Fruit fly (Drosophila melanogaster) whole organism, prepupa: ENCODE results near the gene aurA.
A peak's percentile ranks its signal among the peaks of the same experiment; 100 is the strongest.

Experiments used
- Blimp-1 ChIP-seq: fragments of 200-800 bp; sonication (Bioruptor generic); optimal IDR thresholded peaks from 3 replicates; lab custom pipeline; 2017; ENCODE audit warnings: missing biosample characterization, missing genetic modification characterization, mild to moderate bottlenecking, moderate library complexity, missing genetic modification reagents
- CG10669 ChIP-seq: fragments of 200-800 bp; sonication (Bioruptor generic); optimal IDR thresholded peaks from 3 replicates; lab custom pipeline; 2018; ENCODE audit warnings: missing biosample characterization, mild to moderate bottlenecking, missing genetic modification characterization, moderate library complexity
- CG11294 ChIP-seq: fragments of 200-800 bp; sonication (Bioruptor generic); IDR thresholded peaks from 2 replicates; pipeline ENCODE4 v1.3.6; 2022; ENCODE audit warnings: missing biosample characterization, missing genetic modification characterization
- CG11762 ChIP-seq: fragments of 200-800 bp; sonication (Bioruptor generic); optimal IDR thresholded peaks from 3 replicates; lab custom pipeline; 2016; ENCODE audit warnings: missing biosample characterization, missing genetic modification characterization; ENCODE audit not compliant: insufficient read depth
- CG11902 ChIP-seq: fragments of 200-800 bp; sonication (Bioruptor generic); optimal IDR thresholded peaks from 3 replicates; lab custom pipeline; 2016; ENCODE audit warnings: missing biosample characterization, missing genetic modification characterization
- CG1621 ChIP-seq: fragments of 200-800 bp; sonication (Bioruptor generic); optimal IDR thresholded peaks from 3 replicates; lab custom pipeline; 2018; ENCODE audit warnings: missing biosample characterization, mild to moderate bottlenecking, missing genetic modification characterization
- CG16779 ChIP-seq: fragments of 200-800 bp; sonication (Bioruptor generic); optimal IDR thresholded peaks from 3 replicates; lab custom pipeline; 2017; ENCODE audit warnings: missing biosample characterization, mild to moderate bottlenecking, missing genetic modification characterization
- CG3032 ChIP-seq: fragments of 200-800 bp; optimal IDR thresholded peaks from 2 replicates; lab custom pipeline; 2019; ENCODE audit warnings: missing biosample characterization, mild to moderate bottlenecking, missing genetic modification characterization, moderate library complexity
- CG31627 ChIP-seq: fragments of 200-800 bp; sonication (Bioruptor generic); optimal IDR thresholded peaks from 3 replicates; lab custom pipeline; 2016; ENCODE audit warnings: missing biosample characterization, missing genetic modification characterization
- CG34406 ChIP-seq: fragments of 200-800 bp; sonication (Bioruptor generic); optimal IDR thresholded peaks from 3 replicates; lab custom pipeline; 2016; ENCODE audit warnings: missing biosample characterization, missing genetic modification characterization
- CG3919 ChIP-seq: fragments of 200-800 bp; sonication (Bioruptor generic); optimal IDR thresholded peaks from 3 replicates; lab custom pipeline; 2016; ENCODE audit warnings: missing biosample characterization, missing genetic modification characterization
- CG4318 ChIP-seq: fragments of 200-800 bp; sonication (Bioruptor generic); optimal IDR thresholded peaks from 3 replicates; lab custom pipeline; 2017; ENCODE audit warnings: missing biosample characterization, mild to moderate bottlenecking, missing genetic modification characterization
- CG6276 ChIP-seq: fragments of 200-800 bp; sonication (Bioruptor generic); optimal IDR thresholded peaks from 2 replicates; lab custom pipeline; 2017; ENCODE audit warnings: missing biosample characterization, mild to moderate bottlenecking, missing genetic modification characterization
- CG6792 ChIP-seq: fragments of 200-800 bp; sonication (Bioruptor generic); optimal IDR thresholded peaks from 3 replicates; lab custom pipeline; 2016; ENCODE audit warnings: missing biosample characterization, missing genetic modification characterization
- CG6808 ChIP-seq: fragments of 200-800 bp; sonication (Bioruptor generic); optimal IDR thresholded peaks from 3 replicates; lab custom pipeline; 2017; ENCODE audit warnings: missing biosample characterization, missing genetic modification characterization, mild to moderate bottlenecking, moderate library complexity, missing genetic modification reagents
- CG8119 ChIP-seq: fragments of 200-800 bp; sonication (Bioruptor generic); IDR thresholded peaks from 3 replicates; pipeline ENCODE4 v1.3.6; 2022; ENCODE audit warnings: missing biosample characterization, missing genetic modification characterization
- CG8319 ChIP-seq: fragments of 200-800 bp; sonication (Bioruptor generic); optimal IDR thresholded peaks from 3 replicates; lab custom pipeline; 2016; ENCODE audit warnings: missing biosample characterization, missing genetic modification characterization
- CG8632 ChIP-seq: fragments of 200-800 bp; sonication (Bioruptor generic); optimal IDR thresholded peaks from 3 replicates; lab custom pipeline; 2016; ENCODE audit warnings: missing biosample characterization, missing genetic modification characterization
- Eip75B ChIP-seq: fragments of 200-800 bp; sonication (Bioruptor generic); optimal IDR thresholded peaks from 3 replicates; lab custom pipeline; 2016; ENCODE audit warnings: missing biosample characterization, missing genetic modification characterization
- Eip78C ChIP-seq: fragments of 200-800 bp; sonication (Bioruptor generic); peaks from one replicate; lab custom pipeline; 2016; ENCODE audit warnings: missing biosample characterization, missing genetic modification characterization
- Eip93F ChIP-seq: fragments of 200-800 bp; sonication (Bioruptor generic); optimal IDR thresholded peaks from 2 replicates; lab custom pipeline; 2016; ENCODE audit warnings: missing biosample characterization, mild to moderate bottlenecking, missing genetic modification characterization
- Ets21C ChIP-seq: fragments of 200-800 bp; sonication (Bioruptor generic); optimal IDR thresholded peaks from 3 replicates; lab custom pipeline; 2016; ENCODE audit warnings: missing biosample characterization, missing genetic modification characterization
- Gug ChIP-seq: fragments of 200-800 bp; sonication (Bioruptor generic); IDR thresholded peaks from 2 replicates; pipeline ENCODE4 v1.3.6; 2022; ENCODE audit warnings: missing biosample characterization, missing genetic modification characterization
- Hr38 ChIP-seq: sonication (Bioruptor generic); optimal IDR thresholded peaks from 2 replicates; lab custom pipeline; 2016; ENCODE audit warnings: missing biosample characterization, missing genetic modification characterization
- Hr4 ChIP-seq: fragments of 200-800 bp; sonication (Bioruptor generic); optimal IDR thresholded peaks from 3 replicates; lab custom pipeline; 2016; ENCODE audit warnings: missing biosample characterization, missing genetic modification characterization
- Met ChIP-seq: fragments of 200-800 bp; sonication (Bioruptor generic); optimal IDR thresholded peaks from 3 replicates; lab custom pipeline; 2016; ENCODE audit warnings: missing biosample characterization, missing genetic modification characterization
- OdsH ChIP-seq: fragments of 200-800 bp; sonication (Bioruptor generic); optimal IDR thresholded peaks from 3 replicates; lab custom pipeline; 2016; ENCODE audit warnings: missing biosample characterization, missing genetic modification characterization
- Smox ChIP-seq: fragments of 200-800 bp; sonication (Bioruptor generic); optimal IDR thresholded peaks from 3 replicates; lab custom pipeline; 2016; ENCODE audit warnings: missing biosample characterization, missing genetic modification characterization
- Sox102F ChIP-seq: fragments of 200-800 bp; sonication (Bioruptor generic); optimal IDR thresholded peaks from 2 replicates; lab custom pipeline; 2016; ENCODE audit warnings: missing biosample characterization, mild to moderate bottlenecking, missing genetic modification characterization
- Sox15 ChIP-seq: fragments of 200-800 bp; sonication (Bioruptor generic); optimal IDR thresholded peaks from 3 replicates; lab custom pipeline; 2016; ENCODE audit warnings: missing biosample characterization, missing genetic modification characterization
- achi ChIP-seq: fragments of 200-800 bp; sonication (Bioruptor generic); optimal IDR thresholded peaks from 3 replicates; lab custom pipeline; 2016; ENCODE audit warnings: missing biosample characterization, missing genetic modification characterization
- acj6 ChIP-seq: fragments of 200-800 bp; sonication (Bioruptor generic); optimal IDR thresholded peaks from 3 replicates; lab custom pipeline; 2016; ENCODE audit warnings: missing biosample characterization, missing genetic modification characterization
- dac ChIP-seq: fragments of 200-800 bp; sonication (Bioruptor generic); optimal IDR thresholded peaks from 2 replicates; lab custom pipeline; 2017; ENCODE audit warnings: missing biosample characterization, mild to moderate bottlenecking, missing genetic modification characterization
- dsx ChIP-seq: fragments of 200-800 bp; optimal IDR thresholded peaks from 3 replicates; lab custom pipeline; 2019; ENCODE audit warnings: missing biosample characterization, mild to moderate bottlenecking, missing genetic modification characterization, moderate library complexity; ENCODE audit not compliant: poor library complexity, severe bottlenecking
- esn ChIP-seq: fragments of 200-800 bp; sonication (Bioruptor generic); optimal IDR thresholded peaks from 2 replicates; lab custom pipeline; 2016; ENCODE audit warnings: missing biosample characterization, mild to moderate bottlenecking, missing genetic modification characterization, moderate library complexity
- fd59A ChIP-seq: fragments of 200-800 bp; sonication (Bioruptor generic); optimal IDR thresholded peaks from 2 replicates; lab custom pipeline; 2017; ENCODE audit warnings: missing biosample characterization, mild to moderate bottlenecking, missing genetic modification characterization, missing genetic modification reagents
- fd85E ChIP-seq: fragments of 200-800 bp; sonication (Bioruptor generic); optimal IDR thresholded peaks from 3 replicates; lab custom pipeline; 2016; ENCODE audit warnings: missing biosample characterization, missing genetic modification characterization
- fkh ChIP-seq: fragments of 200-800 bp; sonication (Bioruptor generic); optimal IDR thresholded peaks from 3 replicates; lab custom pipeline; 2017; ENCODE audit warnings: missing biosample characterization, mild to moderate bottlenecking, missing genetic modification characterization, moderate library complexity
- net ChIP-seq: fragments of 200-800 bp; sonication (Bioruptor generic); optimal IDR thresholded peaks from 3 replicates; lab custom pipeline; 2016; ENCODE audit warnings: missing biosample characterization, missing genetic modification characterization
- pdm3 ChIP-seq: fragments of 200-800 bp; sonication (Bioruptor generic); optimal IDR thresholded peaks from 3 replicates; lab custom pipeline; 2016; ENCODE audit warnings: missing biosample characterization, missing genetic modification characterization
- salr ChIP-seq, 2 experiments: fragments of 200-800 bp; sonication (Bioruptor generic); optimal IDR thresholded peaks; 3 replicates each; lab custom pipeline; 2016 to 2018; ENCODE audit warnings: missing biosample characterization in 2 of 2, missing genetic modification characterization in 2 of 2, mild to moderate bottlenecking in 1 of 2
- spab ChIP-seq: fragments of 200-800 bp; sonication (Bioruptor generic); optimal IDR thresholded peaks from 2 replicates; lab custom pipeline; 2017; ENCODE audit warnings: missing biosample characterization, mild to moderate bottlenecking, missing genetic modification characterization, missing genetic modification reagents
- ss ChIP-seq, 2 experiments: fragments of 200-800 bp; sonication (Bioruptor generic); optimal IDR thresholded peaks; 2 replicates in 1 of 2; 3 replicates in 1 of 2; lab custom pipeline; 2017 to 2018; ENCODE audit warnings: mild to moderate bottlenecking in 2 of 2, missing biosample characterization in 2 of 2, missing genetic modification characterization in 2 of 2, moderate library complexity in 1 of 2
- svp ChIP-seq: fragments of 200-800 bp; sonication (Bioruptor generic); peaks from one replicate; lab custom pipeline; 2016; ENCODE audit warnings: missing biosample characterization, missing genetic modification characterization

The aurA gene

dm6 chr3R:11920605-11921004 lies 42.3 kb upstream of the aurA start (continued):
- TF ChIP-seq pdm3 (peak; percentile 78), CG11902 (peak; percentile 20), CG3032 (peak; percentile 88), Hr4 (peak; percentile 68), CG31627 (GFP tag; lab: Kevin White, UChicago) (peak; percentile 42), fd85E (no peak), dac (GFP tag; lab: Kevin White, UChicago) (peak; percentile 64), CG3919 (GFP tag; lab: Kevin White, UChicago) (peak; percentile 86)

DNA sequence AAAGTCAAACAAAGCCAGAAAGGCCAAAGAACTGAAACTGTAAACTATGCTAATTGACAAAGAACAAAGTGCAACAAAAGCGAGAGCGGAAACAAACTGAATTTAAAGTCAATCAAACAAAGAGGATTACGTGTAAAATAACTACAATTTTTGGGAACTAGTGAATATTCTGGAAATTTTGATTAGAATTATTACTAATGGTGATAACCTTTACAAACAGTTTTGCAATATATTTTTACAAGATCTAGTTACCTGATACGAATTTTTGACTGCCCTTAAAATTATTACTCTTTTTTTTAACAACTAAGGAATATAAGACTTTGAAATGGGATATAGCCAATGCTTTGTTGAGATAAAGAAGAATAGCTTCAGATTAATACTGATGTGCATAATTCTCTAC lies 32.0 kb upstream of the aurA start, which contains the start of gene CG14731:
TSS of gene CG14731 (plus strand) at position 301 of the 400 bp plus-strand sequence.
- no peak for TF ChIP-seq dsx (GFP tag; lab: Kevin White, UChicago)
- TF ChIP-seq Eip78C (GFP tag; lab: Kevin White, UChicago): no peak
- TF ChIP-seq dac (GFP tag; lab: Kevin White, UChicago): no peak
- TF ChIP-seq fd85E: no peak
- TF ChIP-seq CG6808 (GFP tag; lab: Kevin White, UChicago): no peak
- no peak for TF ChIP-seq CG6792 (GFP tag; lab: Kevin White, UChicago)
- TF ChIP-seq esn (GFP tag; lab: Kevin White, UChicago): no peak
- no peak for TF ChIP-seq spab (GFP tag; lab: Kevin White, UChicago)
- TF ChIP-seq Hr38: no peak
- TF ChIP-seq CG8632 (GFP tag; lab: Kevin White, UChicago): no peak
- no peak for TF ChIP-seq CG34406 (GFP tag; lab: Kevin White, UChicago)
- no peak for TF ChIP-seq Gug
- TF ChIP-seq net: no peak
- no peak for TF ChIP-seq CG4318 (GFP tag; lab: Kevin White, UChicago)
- TF ChIP-seq achi (GFP tag; lab: Kevin White, UChicago): no peak
- no peak for TF ChIP-seq fd59A
- TF ChIP-seq CG3032: no peak

dm6 chr3R:11933903-11934302 lies 29.0 kb upstream of the aurA start:
- TF ChIP-seq fkh (GFP tag; lab: Kevin White, UChicago) (no peak), Sox15 (GFP tag; lab: Kevin White, UChicago) (no peak), CG31627 (GFP tag; lab: Kevin White, UChicago) (no peak), net (peak; percentile 12)

- TF ChIP-seq CG8632 (GFP tag; lab: Kevin White, UChicago): peak; percentile 47
- TF ChIP-seq Eip93F (GFP tag; lab: Kevin White, UChicago): no peak
- TF ChIP-seq CG11902: peak; percentile 35
- TF ChIP-seq net: peak; percentile 33
- peak; percentile 16 for TF ChIP-seq CG4318 (GFP tag; lab: Kevin White, UChicago)
- peak; percentile 32 for TF ChIP-seq Smox (GFP tag; lab: Kevin White, UChicago)
- peak; percentile 65 for TF ChIP-seq Met (GFP tag; lab: Kevin White, UChicago)
- TF ChIP-seq svp: peak; percentile 80
- TF ChIP-seq CG8119: peak; percentile 68
- TF ChIP-seq Sox102F (GFP tag; lab: Kevin White, UChicago): peak; percentile 26
- peak; percentile 42 for TF ChIP-seq acj6 (GFP tag; lab: Kevin White, UChicago)
- peak; percentile 38 for TF ChIP-seq CG10669 (GFP tag; lab: Kevin White, UChicago)
- TF ChIP-seq ss (GFP tag; optimal IDR thresholded peaks at IDR 0.05; lab: Kevin White, UChicago): peak; percentile 15 to 25
- no peak for TF ChIP-seq CG1621
- peak; percentile 35; the same call in 1 of the 2 replicates for TF ChIP-seq CG11294 (GFP tag; lab: Robert Waterston, UW)
- no peak for TF ChIP-seq Ets21C (GFP tag; lab: Kevin White, UChicago)
- TF ChIP-seq Hr4: peak; percentile 50
- no peak for TF ChIP-seq fkh (GFP tag; lab: Kevin White, UChicago)
- no peak for TF ChIP-seq CG16779 (tag; lab: Kevin White, UChicago)
- TF ChIP-seq CG3032: peak; percentile 34
- peak; percentile 11 for TF ChIP-seq CG8319 (GFP tag; lab: Kevin White, UChicago)
- peak; percentile 45 for TF ChIP-seq Eip75B (GFP tag; lab: Kevin White, UChicago)
- TF ChIP-seq OdsH (GFP tag; lab: Kevin White, UChicago): peak; percentile 58
- peak; percentile 37 for TF ChIP-seq CG11762 (GFP tag; lab: Kevin White, UChicago)
- peak; percentile 70 for TF ChIP-seq CG3919 (GFP tag; lab: Kevin White, UChicago)
- no peak for TF ChIP-seq Blimp-1 (GFP tag; lab: Kevin White, UChicago)
- TF ChIP-seq spab (GFP tag; lab: Kevin White, UChicago): peak; percentile 30
- peak; percentile 66 for TF ChIP-seq CG6276 (GFP tag; lab: Kevin White, UChicago)
- TF ChIP-seq salr (GFP tag; optimal IDR thresholded peaks at IDR 0.05; lab: Kevin White, UChicago): peak in 1 of 2 experiments; percentile 34
These were observed 25.4 kb upstream of the aurA start for dm6 chr3R:11937427-11938114.
